Worm (Caenorhabditis elegans): ENCODE results near the gene T19D2.13.

DNA sequence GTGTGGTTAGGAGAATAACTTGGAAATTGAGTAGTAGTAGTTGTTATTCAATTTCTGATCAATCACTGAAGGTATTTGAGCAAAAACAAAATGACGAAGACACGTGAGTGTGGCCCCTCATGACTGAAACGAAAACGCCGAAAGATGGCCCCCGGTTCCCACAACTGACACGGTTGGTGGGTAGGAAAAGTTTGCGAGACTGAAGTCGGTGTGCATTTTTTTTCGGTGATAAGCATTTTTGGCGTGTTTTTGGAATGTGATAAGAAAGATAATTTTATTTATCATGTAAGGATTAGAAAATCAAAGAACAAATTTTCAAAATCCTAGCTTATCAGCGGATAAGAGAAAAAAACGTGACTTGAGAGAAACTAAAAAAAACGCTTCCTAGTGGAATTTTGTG lies 1.9 kb upstream of the T19D2.13 start:
- TF ChIP-seq him-1 (tag; optimal IDR thresholded peaks at IDR 0.05) = no peak
- TF ChIP-seq dao-5 (tag; optimal IDR thresholded peaks at IDR 0.05) = no peak
